Worm (Caenorhabditis elegans): Measurements from ENCODE around the gene mdmh-35.

- TF ChIP-seq him-1 (tag; optimal IDR thresholded peaks at IDR 0.05), result no peak
- TF ChIP-seq W03F9.2 (tag; optimal IDR thresholded peaks at IDR 0.05), result no peak
Observed at ce11 chrII:7850575-7850974, 4.9 kb downstream of the mdmh-35 start.
